Fruit fly (Drosophila melanogaster): ENCODE results near the gene CG12012.

- TF ChIP-seq CG8478 (optimal IDR thresholded peaks at IDR 0.05) = no peak
- TF ChIP-seq CTCF (optimal IDR thresholded peaks at IDR 0.05) = no peak
Measured at dm6 chr3L:3334784-3335183, 41.8 kb upstream of the CG12012 start, which contains the start of gene CG14969.

Data from S2 (cell line).